Worm (Caenorhabditis elegans) whole organism, young adult: Measurements from ENCODE around the gene M153.5.

Source experiments
- F37B4.10 ChIP-seq: fragments of 200-800 bp; sonication (Bioruptor generic); IDR thresholded peaks from 2 replicates; pipeline ENCODE4 v1.3.6; 2022; ENCODE audit warnings: missing genetic modification characterization, missing compliant biosample characterization
- F49E8.2 ChIP-seq: sonication (generic microtip); optimal IDR thresholded peaks from 3 replicates; lab custom pipeline; 2017; ENCODE audit warnings: missing genetic modification characterization, mild to moderate bottlenecking, missing compliant biosample characterization, antibody characterized with exemption, moderate library complexity; ENCODE audit not compliant: insufficient read depth
- ZK185.1 ChIP-seq: sonication (generic microtip); optimal IDR thresholded peaks from 2 replicates; lab custom pipeline; 2016; ENCODE audit warnings: mild to moderate bottlenecking, missing genetic modification characterization, missing compliant biosample characterization; ENCODE audit not compliant: poor library complexity, severe bottlenecking
- ceh-58 ChIP-seq: fragments of 200-800 bp; sonication (Bioruptor generic); IDR thresholded peaks from 2 replicates; pipeline ENCODE4 v1.3.6; 2022; ENCODE audit warnings: missing genetic modification characterization, missing compliant biosample characterization
- chd-7 ChIP-seq: sonication (generic microtip); optimal IDR thresholded peaks from 2 replicates; lab custom pipeline; 2016; ENCODE audit warnings: mild to moderate bottlenecking, missing genetic modification characterization, moderate library complexity, missing compliant biosample characterization
- dpl-1 ChIP-seq: fragments of 150-350 bp; optimal IDR thresholded peaks from 2 replicates; lab custom pipeline; 2014; ENCODE audit warnings: missing biosample characterization, missing genetic modification reagents, missing genetic modification characterization
- ets-4 ChIP-seq: fragments of 200-800 bp; sonication (Bioruptor generic); optimal IDR thresholded peaks from 2 replicates; lab custom pipeline; 2018; ENCODE audit warnings: mild to moderate bottlenecking, missing genetic modification characterization, missing compliant biosample characterization
- hlh-26 ChIP-seq: fragments of 200-800 bp; sonication (Bioruptor generic); conservative IDR thresholded peaks from 2 replicates; pipeline ENCODE4 v1.3.6; 2022; ENCODE audit warnings: missing genetic modification reagents, missing genetic modification characterization, missing compliant biosample characterization
- nfya-2 ChIP-seq: fragments of 200-800 bp; sonication (Bioruptor generic); IDR thresholded peaks from 2 replicates; pipeline ENCODE4 v1.3.6; 2022; ENCODE audit warnings: missing genetic modification reagents, missing genetic modification characterization, missing compliant biosample characterization
- snpc-4 ChIP-seq, 5 experiments: fragments of 150-350 bp in 1 of 5; sonication (generic microtip) in 4 of 5; optimal IDR thresholded peaks; 2 replicates each; lab custom pipeline; 2014 to 2018; ENCODE audit warnings: missing genetic modification characterization in 5 of 5, missing biosample characterization in 3 of 5, antibody characterized with exemption in 2 of 5, mild to moderate bottlenecking in 2 of 5, missing compliant biosample characterization in 2 of 5, missing genotype in 2 of 5, moderate library complexity in 2 of 5, missing genetic modification reagents in 1 of 5
- unc-62 ChIP-seq: fragments of 150-350 bp; optimal IDR thresholded peaks from 2 replicates; lab custom pipeline; 2014; ENCODE audit warnings: missing biosample characterization, missing genetic modification reagents, missing genetic modification characterization
- ztf-28 ChIP-seq: fragments of 200-800 bp; sonication (Bioruptor generic); IDR thresholded peaks from 2 replicates; pipeline ENCODE4 v1.3.6; 2022; ENCODE audit warnings: missing genetic modification reagents, missing genetic modification characterization, missing compliant biosample characterization

DNA sequence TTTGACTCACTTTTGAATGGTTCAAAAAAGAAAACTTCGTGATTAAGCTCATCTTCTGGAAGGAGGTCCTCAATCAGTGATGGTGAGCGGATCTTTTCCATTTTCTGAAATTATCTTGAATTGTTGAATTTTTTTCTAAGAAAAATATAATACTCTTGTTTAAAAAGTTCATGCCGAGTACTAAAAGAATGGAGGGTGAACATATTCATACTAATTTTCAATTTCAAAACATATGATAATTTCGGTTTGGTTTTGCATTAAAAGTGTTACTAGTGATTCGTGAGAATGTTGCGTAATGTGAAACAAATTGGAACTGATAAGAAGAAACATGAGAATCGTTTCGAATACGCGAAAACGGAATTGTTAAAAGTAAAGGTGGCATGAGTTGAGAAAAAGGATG is 2.7 kb upstream of the M153.5 start, which contains the start of gene lyst-1:
- TF ChIP-seq F49E8.2 (no peak), unc-62 (GFP tag; lab: Kevin White, UChicago) (no peak), chd-7 (no peak), dpl-1 (GFP tag; lab: Kevin White, UChicago) (no peak), ZK185.1 (tag; lab: Kevin White, UChicago) (no peak), ets-4 (GFP tag; lab: Kevin White, UChicago) (no peak), snpc-4 (GFP tag; optimal IDR thresholded peaks at IDR 0.05; lab: Kevin White, UChicago) (no peak), snpc-4 (tag; optimal IDR thresholded peaks at IDR 0.05; lab: Kevin White, UChicago) (no peak), F37B4.10 (GFP tag; lab: Robert Waterston, UW) (no peak), nfya-2 (GFP tag; lab: Robert Waterston, UW) (no peak), ztf-28 (GFP tag; lab: Robert Waterston, UW) (no peak), ceh-58 (no peak), hlh-26 (GFP tag; lab: Robert Waterston, UW) (no peak)
